Fruit fly (Drosophila melanogaster) whole organism, adult: Measurements from ENCODE around the gene Rdh.

Experiments used
- Clk ChIP-seq: fragments of 200-800 bp; sonication (Bioruptor generic); optimal IDR thresholded peaks from 2 replicates; lab custom pipeline; 2017; ENCODE audit warnings: missing biosample characterization, missing genetic modification characterization
- bab1 ChIP-seq: fragments of 200-800 bp; sonication (Bioruptor generic); optimal IDR thresholded peaks from 3 replicates; lab custom pipeline; 2019; ENCODE audit warnings: missing biosample characterization, mild to moderate bottlenecking, missing genetic modification characterization, moderate library complexity
- pad ChIP-seq: fragments of 200-800 bp; sonication (Bioruptor generic); optimal IDR thresholded peaks from 3 replicates; lab custom pipeline; 2017; ENCODE audit warnings: missing biosample characterization, missing genetic modification characterization, mild to moderate bottlenecking, moderate library complexity, missing genetic modification reagents
- tj ChIP-seq: fragments of 200-800 bp; sonication (Bioruptor generic); optimal IDR thresholded peaks from 3 replicates; lab custom pipeline; 2017; ENCODE audit warnings: missing biosample characterization, mild to moderate bottlenecking, missing genetic modification characterization, moderate library complexity

DNA sequence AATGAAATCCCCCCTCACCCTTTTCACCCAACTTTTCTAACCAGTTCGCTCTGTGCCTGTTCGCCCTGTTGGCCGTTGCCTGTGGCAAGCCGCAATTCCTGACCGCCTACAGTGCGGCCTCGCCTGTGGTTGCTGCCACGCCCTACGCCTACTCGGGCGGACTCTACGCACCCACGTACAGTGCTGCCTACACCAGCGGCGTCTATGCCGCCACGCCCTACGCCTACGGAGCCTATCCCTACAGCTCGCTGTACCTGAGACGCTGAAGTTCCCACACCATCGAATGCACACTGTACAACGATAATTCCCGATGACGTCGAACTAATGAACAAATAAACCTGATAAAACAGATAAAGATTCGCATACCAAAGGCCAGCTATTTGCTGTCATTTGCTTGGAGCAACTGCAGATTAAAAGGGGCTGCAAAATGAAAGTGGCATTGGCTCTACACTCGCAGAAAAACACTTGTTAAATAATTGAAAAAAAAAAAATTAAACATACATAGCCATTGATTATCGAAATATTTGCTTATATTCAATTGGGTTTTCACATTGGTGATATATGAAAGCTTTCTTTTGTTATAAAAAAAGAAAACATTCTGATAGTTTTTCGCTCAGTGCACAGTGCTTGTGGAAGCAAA lies 34.1 kb upstream of the Rdh start:
- TF ChIP-seq tj (no peak), Clk (GFP tag; lab: Kevin White, UChicago) (no peak), bab1 (GFP tag; lab: Kevin White, UChicago) (no peak), pad (no peak)
